Fruit fly (Drosophila melanogaster) Kc167 (cell line): ENCODE measurements around the gene Lk.

Experiments used
- Sin3A ChIP-seq: fragments of >200 bp; optimal IDR thresholded peaks from 2 replicates; lab custom pipeline; 2018; ENCODE audit warnings: missing external identifiers
- h ChIP-seq: fragments of >200 bp; optimal IDR thresholded peaks from 3 replicates; lab custom pipeline; 2018; ENCODE audit warnings: missing external identifiers
- insv ChIP-seq: fragments of >200 bp; optimal IDR thresholded peaks from 3 replicates; lab custom pipeline; 2018; ENCODE audit warnings: missing external identifiers
- psq ChIP-seq: fragments of >200 bp; optimal IDR thresholded peaks from 2 replicates; lab custom pipeline; 2017; ENCODE audit warnings: missing external identifiers
- ttk ChIP-seq: sonication (Bioruptor generic); optimal IDR thresholded peaks from 2 replicates; lab custom pipeline; 2017; ENCODE audit warnings: missing external identifiers

DNA sequence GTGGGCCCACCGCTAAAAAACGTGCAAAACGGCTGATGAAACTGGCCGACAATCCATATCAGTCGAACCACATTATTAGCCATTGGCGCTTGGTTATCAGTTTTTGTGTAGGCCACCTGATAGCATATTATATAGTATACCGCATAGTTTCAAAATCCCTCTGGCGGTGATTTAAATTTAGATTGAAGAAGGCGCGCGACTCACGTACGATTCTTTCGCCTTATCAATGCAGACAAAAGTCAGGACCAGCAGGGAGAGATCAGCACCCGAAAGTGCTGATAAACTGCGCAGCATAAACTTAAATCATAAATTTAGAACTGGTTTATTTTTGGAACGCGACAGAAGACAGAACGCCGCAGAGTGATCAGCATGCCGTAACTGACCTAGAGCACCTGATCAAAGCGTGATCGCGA is 6.7 kb downstream of the Lk start:
- TF ChIP-seq h (lab: Kevin White, UChicago) (no peak), insv (lab: Kevin White, UChicago) (no peak), psq (lab: Kevin White, UChicago) (no peak), ttk (lab: Kevin White, UChicago) (no peak), Sin3A (lab: Kevin White, UChicago) (no peak)
